Fruit fly (Drosophila melanogaster): ENCODE measurements around the gene CTCF.
A peak's percentile ranks its signal among the peaks of the same experiment; 100 is the strongest.

Gene CTCF

DNA sequence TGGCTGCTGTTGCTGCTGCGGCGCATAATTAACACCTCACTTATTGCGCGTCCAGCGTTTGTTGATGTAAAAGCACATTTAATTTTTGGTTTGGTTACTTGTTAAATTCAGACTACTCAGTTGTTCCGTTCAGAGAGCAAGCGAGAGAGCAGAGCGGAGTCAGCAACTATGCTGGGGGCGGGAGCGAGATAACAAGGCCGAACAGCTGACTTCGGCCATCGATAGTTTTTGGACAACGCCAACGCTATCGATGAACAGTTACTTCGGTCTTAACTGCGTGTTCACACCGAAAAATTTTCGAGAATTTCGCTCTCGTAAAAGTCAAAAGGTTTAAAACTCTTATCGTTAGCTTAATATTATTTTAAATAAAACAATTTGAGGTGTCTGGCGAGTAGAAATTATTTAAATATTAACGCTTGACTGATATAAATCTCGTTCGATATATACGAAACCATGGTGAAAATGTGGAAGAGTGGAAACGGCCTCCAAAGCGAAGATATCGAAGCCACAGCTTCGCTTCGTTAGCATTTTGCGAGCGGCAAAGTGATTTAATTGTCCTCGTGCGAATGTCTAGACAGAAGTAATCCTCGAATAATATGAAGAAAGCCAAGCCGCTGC, 25.0 kb upstream of the CTCF start, which contains the start of the genes SMSr and smid (continued):
- TF ChIP-seq danr (GFP tag; IDR thresholded peaks at IDR 0.05), result peak; percentile 50; the same call in 1 of the 2 replicates
- peak; percentile 39; the same call in 1 of the 2 replicates for TF ChIP-seq GATAe (GFP tag; conservative IDR thresholded peaks at IDR 0.05)
- no peak for TF ChIP-seq TFAM (GFP tag; optimal IDR thresholded peaks at IDR 0.05)
- TF ChIP-seq dimm (GFP tag; IDR thresholded peaks at IDR 0.05), result no peak
- peak; percentile 85 for TF ChIP-seq ftz-f1 (GFP tag; optimal IDR thresholded peaks at IDR 0.05)
- peak; percentile 11 for TF ChIP-seq tup (GFP tag; optimal IDR thresholded peaks at IDR 0.05)
- TF ChIP-seq lilli (GFP tag; optimal IDR thresholded peaks at IDR 0.05), result peak; percentile 81
- TF ChIP-seq Camta (GFP tag; optimal IDR thresholded peaks at IDR 0.05), result peak; percentile 69
- TF ChIP-seq CG9876 (GFP tag; optimal IDR thresholded peaks at IDR 0.05), result peak; percentile 18
- peak; percentile 97 for TF ChIP-seq BEAF-32 (GFP tag; optimal IDR thresholded peaks at IDR 0.05)
- no peak for TF ChIP-seq ERR (GFP tag; optimal IDR thresholded peaks at IDR 0.05)
- TF ChIP-seq CG8388 (GFP tag; optimal IDR thresholded peaks at IDR 0.05), result no peak
- TF ChIP-seq pnt (GFP tag; optimal IDR thresholded peaks at IDR 0.05), result no peak
- no peak for TF ChIP-seq stc (GFP tag; IDR thresholded peaks at IDR 0.05)
- TF ChIP-seq YL-1 (GFP tag; optimal IDR thresholded peaks at IDR 0.05), result peak; percentile 78
- peak; percentile 71; the same call in 1 of the 2 replicates for TF ChIP-seq hbn (GFP tag; IDR thresholded peaks at IDR 0.05; ENCODE audit: partially characterized antibody)
- peak; percentile 52; the same call in 1 of the 2 replicates for TF ChIP-seq CG8765 (GFP tag; IDR thresholded peaks at IDR 0.05)
- TF ChIP-seq sim (GFP tag; IDR thresholded peaks at IDR 0.05), result no peak
- TF ChIP-seq CG32532 (GFP tag; IDR thresholded peaks at IDR 0.05), result peak; percentile 70
- TF ChIP-seq tgo (GFP tag; IDR thresholded peaks at IDR 0.05), result peak; percentile 42; the same call in 2 of the 3 replicates
- TF ChIP-seq CG12155 (GFP tag; optimal IDR thresholded peaks at IDR 0.05), result peak; percentile 64
- peak; percentile 48 for TF ChIP-seq Dek (tag; optimal IDR thresholded peaks at IDR 0.05)
- TF ChIP-seq CG10543 (GFP tag; optimal IDR thresholded peaks at IDR 0.05), result no peak
- TF ChIP-seq Ada2b (GFP tag; IDR thresholded peaks at IDR 0.05), result 0 out of 2 replicates have a peak, but pooled peaks have one; percentile 23
- TF ChIP-seq CG12104 (GFP tag; optimal IDR thresholded peaks at IDR 0.05), result no peak
- TF ChIP-seq Sry-δ (GFP tag; optimal IDR thresholded peaks at IDR 0.05), result peak; percentile 77
- peak; percentile 38 for TF ChIP-seq CG10654 (GFP tag; optimal IDR thresholded peaks at IDR 0.05)
- peak; percentile 83 to 99 for TF ChIP-seq crp (GFP tag; optimal IDR thresholded peaks at IDR 0.05)
- no peak for TF ChIP-seq CG5245 (GFP tag; optimal IDR thresholded peaks at IDR 0.05)
- TF ChIP-seq Hr51 (GFP tag; optimal IDR thresholded peaks at IDR 0.05), result peak; percentile 39 to 63
- peak; percentile 25 to 73 for TF ChIP-seq Eip74EF (GFP tag; optimal IDR thresholded peaks at IDR 0.05)
- no peak for TF ChIP-seq Poxn (GFP tag; IDR thresholded peaks at IDR 0.05)
- TF ChIP-seq CG3838 (GFP tag; optimal IDR thresholded peaks at IDR 0.05), result no peak
- no peak for TF ChIP-seq CG2889 (GFP tag; IDR thresholded peaks at IDR 0.05)
- peak; percentile 71 for TF ChIP-seq Rfx (GFP tag; IDR thresholded peaks at IDR 0.05)
- peak; percentile 42 for TF ChIP-seq vfl (GFP tag; optimal IDR thresholded peaks at IDR 0.05)
- TF ChIP-seq Awh (GFP tag; IDR thresholded peaks at IDR 0.05), result no peak
- TF ChIP-seq croc (GFP tag; conservative IDR thresholded peaks at IDR 0.05), result no peak; the same call in 2 of the 3 replicates
- TF ChIP-seq Hmr (GFP tag; optimal IDR thresholded peaks at IDR 0.05), result peak; percentile 75
- peak; percentile 55 for TF ChIP-seq Meics (GFP tag; optimal IDR thresholded peaks at IDR 0.05)
- TF ChIP-seq CG2129 (GFP tag; IDR thresholded peaks at IDR 0.05; ENCODE audit: partially characterized antibody), result peak; percentile 71; the same call in 1 of the 2 replicates
- TF ChIP-seq pfk (GFP tag; optimal IDR thresholded peaks at IDR 0.05), result peak; percentile 26
- TF ChIP-seq Pdp1 (GFP tag; optimal IDR thresholded peaks at IDR 0.05), result peak; percentile 29 to 46
- peak; percentile 100 for TF ChIP-seq sug (tag; optimal IDR thresholded peaks at IDR 0.05)
- no peak for TF ChIP-seq CG10431 (GFP tag; optimal IDR thresholded peaks at IDR 0.05)
- TF ChIP-seq CG17912 (GFP tag; optimal IDR thresholded peaks at IDR 0.05), result no peak
- TF ChIP-seq tap (tag; optimal IDR thresholded peaks at IDR 0.05), result no peak
- peak; percentile 62; the same call in 1 of the 2 replicates for TF ChIP-seq CG6689 (GFP tag; IDR thresholded peaks at IDR 0.05)
- no peak for TF ChIP-seq Hmx (GFP tag; optimal IDR thresholded peaks at IDR 0.05)
